Fruit fly (Drosophila melanogaster): Measurements from ENCODE around the gene CG5521.

CG5521 gene

DNA sequence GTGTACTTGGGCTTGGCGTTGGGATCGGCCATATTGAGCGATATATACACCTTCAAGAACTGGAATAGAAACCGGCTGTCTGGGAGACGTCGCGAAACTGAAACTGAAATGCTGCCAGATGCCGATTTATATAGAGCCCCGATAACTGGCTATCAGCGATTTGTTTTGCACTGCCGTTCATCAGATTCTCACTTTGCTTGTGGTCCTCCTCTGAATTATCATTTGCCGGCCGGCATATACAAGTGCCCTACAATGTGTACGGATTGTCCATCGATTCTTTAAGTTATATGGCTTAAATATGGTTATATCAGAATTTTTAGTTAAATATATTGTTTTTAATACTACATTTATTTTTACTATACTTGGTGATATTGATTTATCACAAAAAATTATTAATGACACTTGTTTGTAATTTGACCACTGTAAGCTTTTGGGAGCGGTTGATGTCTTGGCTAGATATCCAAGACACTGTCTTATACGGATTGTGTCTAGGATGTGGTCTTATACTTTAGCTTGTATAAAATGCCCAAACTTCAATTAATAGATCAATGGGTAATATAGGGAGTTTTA is 21.8 kb downstream of the CG5521 start, which contains the start of gene CG31075 (continued):
- TF ChIP-seq CG31627 (GFP tag; optimal IDR thresholded peaks at IDR 0.05) (peak; percentile 76), CG7368 (GFP tag; optimal IDR thresholded peaks at IDR 0.05) (peak; percentile 85), CG34406 (GFP tag; optimal IDR thresholded peaks at IDR 0.05) (peak; percentile 83), eg (GFP tag; IDR thresholded peaks at IDR 0.05) (peak; percentile 97), fkh (GFP tag; optimal IDR thresholded peaks at IDR 0.05) (no peak), CG8119 (GFP tag; IDR thresholded peaks at IDR 0.05) (peak; percentile 94), CG4318 (GFP tag; optimal IDR thresholded peaks at IDR 0.05) (peak; percentile 73), Met (GFP tag; optimal IDR thresholded peaks at IDR 0.05) (peak; percentile 88), CG8632 (GFP tag; optimal IDR thresholded peaks at IDR 0.05) (peak; percentile 74), Eip75B (GFP tag; optimal IDR thresholded peaks at IDR 0.05) (peak; percentile 87), fd85E (GFP tag; optimal IDR thresholded peaks at IDR 0.05) (peak; percentile 74), Sox15 (GFP tag; optimal IDR thresholded peaks at IDR 0.05) (peak; percentile 41), pdm3 (GFP tag; optimal IDR thresholded peaks at IDR 0.05) (peak; percentile 84), ss (GFP tag; optimal IDR thresholded peaks at IDR 0.05) (peak; percentile 81 to 87), CG11762 (GFP tag; optimal IDR thresholded peaks at IDR 0.05; ENCODE audit: insufficient read depth) (peak; percentile 83), Hr39 (GFP tag; optimal IDR thresholded peaks at IDR 0.05) (peak; percentile 69), Sox102F (GFP tag; optimal IDR thresholded peaks at IDR 0.05) (peak; percentile 88), OdsH (GFP tag; optimal IDR thresholded peaks at IDR 0.05) (peak; percentile 86), Gug (GFP tag; IDR thresholded peaks at IDR 0.05) (peak; percentile 97), vri (GFP tag; optimal IDR thresholded peaks at IDR 0.05) (peak; percentile 85), CG15336 (GFP tag; IDR thresholded peaks at IDR 0.05) (peak; percentile 94), CG16779 (tag; optimal IDR thresholded peaks at IDR 0.05) (peak; percentile 81), svp (GFP tag) (peak; percentile 96), cyc (GFP tag; optimal IDR thresholded peaks at IDR 0.05) (peak; percentile 92), Sox14 (GFP tag; optimal IDR thresholded peaks at IDR 0.05) (peak; percentile 81), lz (GFP tag; optimal IDR thresholded peaks at IDR 0.05) (peak; percentile 92), acj6 (GFP tag; optimal IDR thresholded peaks at IDR 0.05) (peak; percentile 85), CG10669 (GFP tag; optimal IDR thresholded peaks at IDR 0.05) (peak; percentile 89), CG32006 (GFP tag; optimal IDR thresholded peaks at IDR 0.05) (peak; percentile 76), fd59A (GFP tag; optimal IDR thresholded peaks at IDR 0.05) (peak; percentile 74), CG8319 (GFP tag; optimal IDR thresholded peaks at IDR 0.05) (peak; percentile 77), CG6792 (GFP tag; optimal IDR thresholded peaks at IDR 0.05) (peak; percentile 86), Ets21C (GFP tag; optimal IDR thresholded peaks at IDR 0.05) (peak; percentile 76), Hr38 (GFP tag; optimal IDR thresholded peaks at IDR 0.05) (no peak), CG10631 (GFP tag; optimal IDR thresholded peaks at IDR 0.05) (peak; percentile 91), Smox (GFP tag; optimal IDR thresholded peaks at IDR 0.05) (peak; percentile 87), CG9139 (GFP tag; optimal IDR thresholded peaks at IDR 0.05) (peak; percentile 77), achi (GFP tag; optimal IDR thresholded peaks at IDR 0.05) (peak; percentile 90)

DNA sequence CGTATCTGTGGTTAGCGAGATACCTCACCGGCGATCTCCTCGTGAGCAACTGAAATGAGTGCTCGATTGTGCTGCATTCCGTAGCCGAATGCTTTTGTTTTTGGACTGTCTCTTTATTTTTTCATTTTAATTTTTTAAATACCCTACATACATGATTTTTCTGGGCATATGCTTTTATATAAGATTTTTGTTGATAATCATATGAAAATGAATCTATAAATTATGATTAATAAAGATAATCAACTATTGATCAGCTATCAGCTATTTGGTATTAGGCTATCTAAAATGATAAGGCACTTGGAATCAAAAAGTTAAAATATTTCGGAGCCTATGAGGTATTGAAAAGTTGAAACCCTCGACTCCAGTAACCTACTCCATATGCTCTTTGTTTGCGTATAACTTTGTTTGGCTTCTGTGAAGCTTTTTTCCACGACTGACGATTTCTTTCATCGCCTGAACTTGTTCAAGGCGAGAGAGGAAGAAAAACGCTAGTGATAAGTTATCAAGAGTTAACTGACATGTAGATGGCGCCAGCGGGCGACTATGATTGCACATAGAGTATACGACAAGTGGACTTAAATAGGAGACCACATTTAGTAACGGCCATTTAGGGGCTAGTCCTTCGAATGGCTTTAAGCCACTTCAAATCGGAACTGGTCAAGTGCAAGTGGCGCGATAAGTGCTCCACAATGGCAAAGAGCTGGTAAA is 23.2 kb downstream of the CG5521 start, which contains the start of gene CG31076:
Gene CG31076 (minus strand): TSS at position 51 of the 708 bp plus-strand sequence.
- TF ChIP-seq fkh (GFP tag; optimal IDR thresholded peaks at IDR 0.05) (peak; percentile 70), Met (GFP tag; optimal IDR thresholded peaks at IDR 0.05) (peak; percentile 81), lz (GFP tag; optimal IDR thresholded peaks at IDR 0.05) (peak; percentile 73), dac (GFP tag; optimal IDR thresholded peaks at IDR 0.05) (no peak), CG10631 (GFP tag; optimal IDR thresholded peaks at IDR 0.05) (peak; percentile 32), vri (GFP tag; optimal IDR thresholded peaks at IDR 0.05) (peak; percentile 48), CG11902 (GFP tag; optimal IDR thresholded peaks at IDR 0.05) (peak; percentile 57), spab (GFP tag; optimal IDR thresholded peaks at IDR 0.05) (peak; percentile 47), CG4318 (GFP tag; optimal IDR thresholded peaks at IDR 0.05) (no peak), cyc (GFP tag; optimal IDR thresholded peaks at IDR 0.05) (peak; percentile 77), CG3919 (GFP tag; optimal IDR thresholded peaks at IDR 0.05) (peak; percentile 65), fd59A (GFP tag; optimal IDR thresholded peaks at IDR 0.05) (no peak), Eip75B (GFP tag; optimal IDR thresholded peaks at IDR 0.05) (peak; percentile 72), CG6808 (GFP tag; optimal IDR thresholded peaks at IDR 0.05) (peak; percentile 44), acj6 (GFP tag; optimal IDR thresholded peaks at IDR 0.05) (peak; percentile 24), achi (GFP tag; optimal IDR thresholded peaks at IDR 0.05) (peak; percentile 65), CG32006 (GFP tag; optimal IDR thresholded peaks at IDR 0.05) (peak; percentile 9), CG11762 (GFP tag; optimal IDR thresholded peaks at IDR 0.05; ENCODE audit: insufficient read depth) (peak; percentile 46), Sox14 (GFP tag; optimal IDR thresholded peaks at IDR 0.05) (peak; percentile 77), Hr4 (GFP tag; optimal IDR thresholded peaks at IDR 0.05) (peak; percentile 44), CG6276 (GFP tag; optimal IDR thresholded peaks at IDR 0.05) (peak; percentile 65), CG11294 (GFP tag; IDR thresholded peaks at IDR 0.05) (no peak), CG10669 (GFP tag; optimal IDR thresholded peaks at IDR 0.05) (peak; percentile 64), dsx (GFP tag; optimal IDR thresholded peaks at IDR 0.05; ENCODE audit: poor library complexity, severe bottlenecking) (peak; percentile 67), CG8319 (GFP tag; optimal IDR thresholded peaks at IDR 0.05) (peak; percentile 45), ss (GFP tag; optimal IDR thresholded peaks at IDR 0.05) (peak; percentile 15 to 57)
